Worm (Caenorhabditis elegans): ENCODE data around the gene hlh-31.

DNA sequence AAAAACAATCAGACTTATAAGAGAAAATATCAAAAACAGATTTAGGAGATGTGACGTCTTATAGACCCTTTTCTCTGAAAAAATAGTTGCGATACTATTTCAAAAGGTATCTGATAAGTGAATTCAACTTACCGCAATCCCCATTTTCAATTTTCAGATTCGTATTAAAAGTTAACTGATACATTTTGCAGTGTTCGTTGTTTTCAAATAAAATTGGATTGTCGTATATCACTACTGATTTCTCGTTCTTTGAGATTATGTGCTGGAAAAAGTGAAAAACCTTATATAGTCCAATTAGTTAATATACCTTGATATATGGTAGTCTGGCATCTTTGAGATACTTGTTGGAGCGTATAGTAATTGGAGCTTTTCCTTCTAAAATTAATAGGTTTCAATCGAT is 27.0 kb upstream of the hlh-31 start:
- TF ChIP-seq nhr-129 (tag; optimal IDR thresholded peaks at IDR 0.05) (no peak), R02D3.7 (tag; optimal IDR thresholded peaks at IDR 0.05) (no peak), elt-1 (tag; optimal IDR thresholded peaks at IDR 0.05) (no peak), blmp-1 (tag; optimal IDR thresholded peaks at IDR 0.05; ENCODE audit: insufficient read depth) (no peak), zag-1 (tag; optimal IDR thresholded peaks at IDR 0.05) (no peak), mab-5 (tag; optimal IDR thresholded peaks at IDR 0.05) (no peak), ama-1 (optimal IDR thresholded peaks at IDR 0.05) (no peak), gmeb-1 (tag; optimal IDR thresholded peaks at IDR 0.05) (no peak), sma-3 (GFP tag; optimal IDR thresholded peaks at IDR 0.05) (no peak), fos-1 (tag; optimal IDR thresholded peaks at IDR 0.05) (no peak), nhr-21 (tag; optimal IDR thresholded peaks at IDR 0.05) (no peak), ZK546.5 (tag; optimal IDR thresholded peaks at IDR 0.05) (no peak), aly-2 (tag; optimal IDR thresholded peaks at IDR 0.05) (no peak)
